Worm (Caenorhabditis elegans): Measurements from ENCODE around the gene bcmo-2.
A peak's percentile ranks its signal among the peaks of the same experiment; 100 is the strongest.

Gene bcmo-2

DNA sequence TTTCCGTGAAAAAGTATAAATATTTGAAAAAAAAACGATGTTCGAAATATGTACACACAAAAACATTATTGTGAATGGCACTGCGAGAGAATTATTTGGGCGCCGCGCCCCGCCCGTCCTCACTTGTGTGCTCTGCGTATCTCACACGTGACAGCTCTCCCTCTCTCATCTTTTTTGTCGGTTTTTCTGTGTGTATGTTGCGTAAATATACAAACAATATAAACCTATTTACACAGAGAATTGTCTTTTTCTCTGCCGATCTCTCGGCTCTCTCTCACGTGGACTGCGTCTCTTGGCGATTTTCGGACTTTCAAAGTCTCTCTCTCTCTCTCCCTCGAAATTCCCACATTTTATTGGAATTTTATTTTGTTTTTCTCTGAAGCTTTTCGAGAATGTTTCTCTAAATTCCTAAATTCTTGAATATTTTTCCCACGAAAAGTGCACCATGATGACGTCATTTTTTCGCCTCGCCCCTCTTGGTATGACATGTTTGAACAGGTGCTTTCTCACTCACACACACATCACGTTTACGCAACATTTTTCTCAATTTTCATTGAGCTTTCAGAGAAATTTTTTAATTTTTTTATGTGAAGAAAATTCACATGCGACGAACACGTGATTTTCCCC, 48.1 kb upstream of the bcmo-2 start:
- TF ChIP-seq egl-43 (GFP tag; IDR thresholded peaks at IDR 0.05) (peak; percentile 35; the same call in 1 of the 2 replicates), hif-1 (tag; optimal IDR thresholded peaks at IDR 0.05) (peak in 1 of 2 experiments; percentile 46), mep-1 (tag; optimal IDR thresholded peaks at IDR 0.05) (peak; percentile 78), dmd-9 (GFP tag; IDR thresholded peaks at IDR 0.05) (no peak), mes-2 (tag; optimal IDR thresholded peaks at IDR 0.05; ENCODE audit: poor library complexity, severe bottlenecking) (peak; percentile 70), nhr-25 (tag; optimal IDR thresholded peaks at IDR 0.05; ENCODE audit: borderline replicate concordance, insufficient read depth) (no peak), nhr-111 (GFP tag; optimal IDR thresholded peaks at IDR 0.05) (no peak), daf-19 (GFP tag; conservative IDR thresholded peaks at IDR 0.05) (no peak), unc-130 (GFP tag; optimal IDR thresholded peaks at IDR 0.05) (no peak), nhr-76 (tag; optimal IDR thresholded peaks at IDR 0.05) (no peak), F49E8.2 (tag; optimal IDR thresholded peaks at IDR 0.05; ENCODE audit: borderline replicate concordance) (no peak), F44E2.7 (GFP tag; IDR thresholded peaks at IDR 0.05) (no peak), pha-4 (GFP tag; IDR thresholded peaks at IDR 0.05) (peak; percentile 82), pha-4 (tag; optimal IDR thresholded peaks at IDR 0.05) (peak; percentile 91), zip-11 (GFP tag; IDR thresholded peaks at IDR 0.05) (no peak), skn-1 (tag; optimal IDR thresholded peaks at IDR 0.05) (no peak), hlh-11 (tag; optimal IDR thresholded peaks at IDR 0.05) (peak; percentile 92), egl-27 (tag; optimal IDR thresholded peaks at IDR 0.05) (no peak), lin-38 (GFP tag; IDR thresholded peaks at IDR 0.05) (peak; percentile 39), spr-3 (GFP tag; optimal IDR thresholded peaks at IDR 0.05) (no peak), unc-39 (tag; optimal IDR thresholded peaks at IDR 0.05) (no peak), daf-16 (GFP tag; optimal IDR thresholded peaks at IDR 0.05) (peak; percentile 69 to 96), daf-16 (tag; optimal IDR thresholded peaks at IDR 0.05) (peak; percentile 99), zfp-3 (GFP tag; conservative IDR thresholded peaks at IDR 0.05) (no peak), ceh-32 (tag; optimal IDR thresholded peaks at IDR 0.05; ENCODE audit: poor library complexity) (no peak), lir-3 (tag; optimal IDR thresholded peaks at IDR 0.05) (no peak), hmg-1.1 (GFP tag; IDR thresholded peaks at IDR 0.05) (peak; percentile 69), gei-8 (GFP tag; optimal IDR thresholded peaks at IDR 0.05) (peak; percentile 12), nhr-42 (GFP tag; IDR thresholded peaks at IDR 0.05) (0 out of 2 replicates have a peak, but pooled peaks have one; percentile 50), mxl-3 (GFP tag; optimal IDR thresholded peaks at IDR 0.05) (peak; percentile 59), pqm-1 (tag; optimal IDR thresholded peaks at IDR 0.05) (peak; percentile 78), aly-2 (tag; optimal IDR thresholded peaks at IDR 0.05) (no peak), ama-1 (optimal IDR thresholded peaks at IDR 0.05) (no peak), dpl-1 (GFP tag; optimal IDR thresholded peaks at IDR 0.05) (peak; percentile 9), ZK546.5 (tag; optimal IDR thresholded peaks at IDR 0.05) (no peak), ceh-44 (GFP tag; IDR thresholded peaks at IDR 0.05) (no peak), lin-13 (GFP tag; optimal IDR thresholded peaks at IDR 0.05) (peak; percentile 54), F37D6.2 (tag; optimal IDR thresholded peaks at IDR 0.05) (peak; percentile 37), hlh-30 (tag; optimal IDR thresholded peaks at IDR 0.05; ENCODE audit: insufficient read depth) (peak; percentile 95), unc-62 (GFP tag; optimal IDR thresholded peaks at IDR 0.05 in 1 of 2) (no peak), unc-62 (tag; optimal IDR thresholded peaks at IDR 0.05) (no peak), T26A8.4 (GFP tag; IDR thresholded peaks at IDR 0.05) (peak; percentile 19; the same call in 1 of the 2 replicates), Y5F2A.4 (GFP tag; optimal IDR thresholded peaks at IDR 0.05) (no peak), ceh-82 (tag; optimal IDR thresholded peaks at IDR 0.05) (no peak), lin-15B (tag; optimal IDR thresholded peaks at IDR 0.05) (no peak), dve-1 (tag; optimal IDR thresholded peaks at IDR 0.05; ENCODE audit: insufficient read depth) (peak; percentile 91), F10B5.3 (tag; optimal IDR thresholded peaks at IDR 0.05) (no peak), mxl-2 (GFP tag; conservative IDR thresholded peaks at IDR 0.05) (no peak), vab-7 (GFP tag; IDR thresholded peaks at IDR 0.05) (0 out of 2 replicates have a peak, but pooled peaks have one; percentile 29), duxl-1 (tag; optimal IDR thresholded peaks at IDR 0.05; ENCODE audit: poor library complexity) (peak; percentile 28)
